3 fruit fly cellular contexts compared by ENCODE assay signal in the genomic region with DNA sequence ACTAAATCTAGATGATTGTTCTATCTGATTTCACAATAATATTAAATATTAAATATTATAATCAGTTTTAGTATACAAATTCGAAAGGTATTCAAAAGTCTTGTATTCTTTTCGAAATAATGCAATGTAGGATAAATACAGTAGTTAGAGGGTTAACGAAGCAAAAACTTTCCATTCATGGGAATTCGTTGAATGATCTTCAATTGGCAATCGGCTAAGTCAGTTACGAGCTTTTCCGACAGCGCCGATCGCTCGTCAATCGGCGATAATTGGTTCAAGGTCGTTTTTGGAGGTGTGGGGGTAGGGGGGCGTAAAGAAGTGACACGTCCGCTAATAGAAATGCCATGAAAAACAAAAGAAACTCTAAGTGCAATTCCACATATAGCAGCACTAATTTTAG.
TF ChIP-seq lines count a peak whose summit lies in the region.

No protein-coding gene starts in this region.

- no peak for TF ChIP-seq CTCF in whole organism, embryonic (GFP tag; optimal IDR thresholded peaks at IDR 0.05; lab: Kevin White, UChicago)

TF ChIP-seq in whole organism, adult, 20 proteins besides CTCF, POLR2A, EP300 and RAD21:
- no peak for TF ChIP-seq CG1620 (GFP tag; optimal IDR thresholded peaks at IDR 0.05; lab: Kevin White, UChicago)
- TF ChIP-seq CG33017 (tag; optimal IDR thresholded peaks at IDR 0.05; lab: Kevin White, UChicago), result no peak
- no peak for TF ChIP-seq CG7045 (GFP tag; optimal IDR thresholded peaks at IDR 0.05; lab: Kevin White, UChicago)
- no peak for TF ChIP-seq CG5204 (GFP tag; optimal IDR thresholded peaks at IDR 0.05; lab: Kevin White, UChicago)
- TF ChIP-seq CG12768 (GFP tag; optimal IDR thresholded peaks at IDR 0.05; lab: Kevin White, UChicago), result no peak
- no peak for TF ChIP-seq cnc (optimal IDR thresholded peaks at IDR 0.05; lab: Kevin White, UChicago)
- TF ChIP-seq ovo (GFP tag; optimal IDR thresholded peaks at IDR 0.05; lab: Kevin White, UChicago), result no peak
- TF ChIP-seq pad (GFP tag; optimal IDR thresholded peaks at IDR 0.05; lab: Kevin White, UChicago), result no peak
- no peak for TF ChIP-seq Mnt (GFP tag; optimal IDR thresholded peaks at IDR 0.05; lab: Kevin White, UChicago)
- TF ChIP-seq Crg-1 (GFP tag; optimal IDR thresholded peaks at IDR 0.05; lab: Kevin White, UChicago), result no peak
- no peak for TF ChIP-seq Hr96 (GFP tag; optimal IDR thresholded peaks at IDR 0.05; lab: Kevin White, UChicago)
- peak; percentile 12 for TF ChIP-seq bab1 (GFP tag; optimal IDR thresholded peaks at IDR 0.05; lab: Kevin White, UChicago)
- no peak for TF ChIP-seq tj (GFP tag; optimal IDR thresholded peaks at IDR 0.05; lab: Kevin White, UChicago)
- no peak for TF ChIP-seq Clk (GFP tag; optimal IDR thresholded peaks at IDR 0.05; lab: Kevin White, UChicago)
- peak; percentile 67 for TF ChIP-seq cic (GFP tag; optimal IDR thresholded peaks at IDR 0.05; lab: Kevin White, UChicago)
- no peak for TF ChIP-seq kay (GFP tag; lab: Kevin White, UChicago; ENCODE audit: borderline replicate concordance)
- TF ChIP-seq CG7101 (tag; optimal IDR thresholded peaks at IDR 0.05; lab: Kevin White, UChicago), result no peak
- TF ChIP-seq toe (GFP tag; optimal IDR thresholded peaks at IDR 0.05; lab: Kevin White, UChicago), result no peak
- no peak for TF ChIP-seq CG11617 (GFP tag; optimal IDR thresholded peaks at IDR 0.05; lab: Kevin White, UChicago)
- TF ChIP-seq CG14711 (tag; optimal IDR thresholded peaks at IDR 0.05; lab: Kevin White, UChicago), result peak; percentile 36

TF ChIP-seq in whole organism, embryonic, 481 proteins besides CTCF, POLR2A, EP300 and RAD21:
- no peak for TF ChIP-seq dimm (GFP tag; IDR thresholded peaks at IDR 0.05; lab: Robert Waterston, UW)
- TF ChIP-seq Deaf1 (tag; optimal IDR thresholded peaks at IDR 0.05; lab: Kevin White, UChicago), result peak; percentile 56

TF ChIP-seq in whole organism, pupa, 21 proteins besides CTCF, POLR2A, EP300 and RAD21:
- no peak for TF ChIP-seq CG10348 (GFP tag; IDR thresholded peaks at IDR 0.05; lab: Robert Waterston, UW)
- peak; percentile 27; the same call in 1 of the 2 replicates for TF ChIP-seq CG32121 (GFP tag; IDR thresholded peaks at IDR 0.05; lab: Robert Waterston, UW)
- no peak for TF ChIP-seq Snoo (tag; optimal IDR thresholded peaks at IDR 0.05; lab: Kevin White, UChicago)
